Worm (Caenorhabditis elegans) whole organism, L4 larva: Measurements from ENCODE around the gene ssq-2.

ENCODE experiments used
- nhr-28 ChIP-seq: fragments of 150-350 bp; optimal IDR thresholded peaks from 2 replicates; lab custom pipeline; 2014; ENCODE audit warnings: missing biosample characterization, missing genetic modification characterization
- nhr-42 ChIP-seq: fragments of 200-800 bp; sonication (Bioruptor generic); IDR thresholded peaks from 2 replicates; pipeline ENCODE4 v1.3.6; 2022; ENCODE audit warnings: missing genetic modification characterization, missing compliant biosample characterization
- zag-1 ChIP-seq: fragments of 150-350 bp; optimal IDR thresholded peaks from 2 replicates; lab custom pipeline; 2014; ENCODE audit warnings: missing biosample characterization, missing genetic modification characterization

DNA sequence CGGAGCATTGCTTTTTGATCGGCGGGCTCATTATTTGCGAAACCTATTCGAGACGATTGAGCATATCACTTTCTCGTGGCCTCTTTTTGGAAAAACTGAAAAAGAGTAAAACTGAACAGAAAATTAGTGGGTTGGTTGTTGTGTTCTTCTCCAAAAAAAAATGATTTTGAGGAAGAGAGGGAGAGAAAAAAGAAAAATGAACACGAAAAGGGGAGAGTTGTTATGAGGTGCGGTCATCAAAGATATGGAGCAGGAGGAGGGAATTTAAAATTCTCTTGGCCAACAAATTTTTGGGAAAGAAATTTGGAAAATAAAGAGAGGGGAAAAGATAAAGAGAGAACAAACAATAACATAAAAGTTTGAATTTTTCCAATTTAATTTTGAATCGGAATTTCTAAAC, 49.4 kb downstream of the ssq-2 start, which contains the start of gene hot-9:
- TF ChIP-seq nhr-28 (tag; lab: Kevin White, UChicago): no peak
- TF ChIP-seq zag-1: no peak
- TF ChIP-seq nhr-42: no peak
